Fruit fly (Drosophila melanogaster) Kc167 (cell line): ENCODE results near the gene Sfp79B.

ENCODE experiments used
- Myc ChIP-seq: fragments of >200 bp; optimal IDR thresholded peaks from 2 replicates; lab custom pipeline; 2017; ENCODE audit warnings: missing external identifiers
- Sin3A ChIP-seq: fragments of >200 bp; optimal IDR thresholded peaks from 2 replicates; lab custom pipeline; 2018; ENCODE audit warnings: missing external identifiers
- h ChIP-seq: fragments of >200 bp; optimal IDR thresholded peaks from 3 replicates; lab custom pipeline; 2018; ENCODE audit warnings: missing external identifiers
- psq ChIP-seq: fragments of >200 bp; optimal IDR thresholded peaks from 2 replicates; lab custom pipeline; 2017; ENCODE audit warnings: missing external identifiers

- TF ChIP-seq psq (no peak), Sin3A (lab: Kevin White, UChicago) (no peak), h (no peak), Myc (lab: Kevin White, UChicago) (no peak)
These were observed 2.3 kb downstream of the Sfp79B start, which contains the start of gene msopa for dm6 chr3L:22082420-22082819.
